Worm (Caenorhabditis elegans): Measurements from ENCODE around the gene C49F8.3.
A peak's percentile ranks its signal among the peaks of the same experiment; 100 is the strongest.

Gene C49F8.3

DNA sequence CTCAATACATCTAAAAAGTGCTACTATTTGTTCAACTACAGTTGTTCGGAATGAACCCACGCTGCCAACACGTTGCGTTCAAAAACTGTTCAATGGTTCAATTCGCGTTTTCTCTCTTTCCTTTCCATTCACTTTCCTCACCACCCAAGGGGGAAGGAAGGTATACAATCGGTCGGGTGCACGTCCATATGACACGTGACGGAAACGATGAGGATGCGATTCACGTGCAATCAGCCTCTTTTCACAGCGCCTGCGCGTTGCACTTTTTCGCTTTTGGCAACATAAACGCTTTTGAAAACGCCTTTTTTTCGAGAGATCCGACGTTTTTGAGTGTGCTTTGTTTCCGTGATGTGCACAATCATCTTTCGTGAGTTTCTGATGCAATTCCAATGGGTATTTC is 28.8 kb downstream of the C49F8.3 start (continued):
- TF ChIP-seq mxl-3 (GFP tag; optimal IDR thresholded peaks at IDR 0.05) (peak; percentile 100), nhr-25 (tag; optimal IDR thresholded peaks at IDR 0.05; ENCODE audit: borderline replicate concordance, insufficient read depth) (peak; percentile 80), vab-7 (GFP tag; IDR thresholded peaks at IDR 0.05) (no peak), lin-15B (tag; optimal IDR thresholded peaks at IDR 0.05) (no peak), hlh-30 (tag; optimal IDR thresholded peaks at IDR 0.05; ENCODE audit: insufficient read depth) (peak; percentile 98), unc-39 (tag; optimal IDR thresholded peaks at IDR 0.05) (no peak), dve-1 (tag; optimal IDR thresholded peaks at IDR 0.05; ENCODE audit: insufficient read depth) (peak; percentile 89), Y105C5A.15 (GFP tag; IDR thresholded peaks at IDR 0.05) (no peak), F10B5.3 (tag; optimal IDR thresholded peaks at IDR 0.05) (no peak), lin-1 (GFP tag; IDR thresholded peaks at IDR 0.05) (peak; percentile 76), rbr-2 (tag; optimal IDR thresholded peaks at IDR 0.05) (peak; percentile 49), mep-1 (tag; optimal IDR thresholded peaks at IDR 0.05) (peak; percentile 75), nhr-76 (tag; optimal IDR thresholded peaks at IDR 0.05) (no peak), Y48G9A.11 (GFP tag; IDR thresholded peaks at IDR 0.05) (no peak), Y75B8A.6 (GFP tag; IDR thresholded peaks at IDR 0.05) (no peak), hmg-1.1 (GFP tag; IDR thresholded peaks at IDR 0.05) (peak; percentile 49), egl-27 (tag; optimal IDR thresholded peaks at IDR 0.05) (peak; percentile 77), mes-2 (tag; optimal IDR thresholded peaks at IDR 0.05; ENCODE audit: poor library complexity, severe bottlenecking) (peak; percentile 23), tra-1 (GFP tag; IDR thresholded peaks at IDR 0.05) (peak; percentile 94), dmd-6 (GFP tag; IDR thresholded peaks at IDR 0.05) (peak; percentile 99), fkh-10 (GFP tag; optimal IDR thresholded peaks at IDR 0.05) (peak; percentile 65), daf-16 (GFP tag; optimal IDR thresholded peaks at IDR 0.05) (peak in 1 of 2 experiments; percentile 40), daf-16 (tag; optimal IDR thresholded peaks at IDR 0.05) (peak; percentile 58), dpl-1 (GFP tag; optimal IDR thresholded peaks at IDR 0.05) (peak; percentile 13), unc-62 (GFP tag; optimal IDR thresholded peaks at IDR 0.05 in 1 of 2) (peak in 1 of 2 experiments; percentile 98), unc-62 (tag; optimal IDR thresholded peaks at IDR 0.05) (no peak), nhr-28 (tag; optimal IDR thresholded peaks at IDR 0.05) (peak; percentile 91)

DNA sequence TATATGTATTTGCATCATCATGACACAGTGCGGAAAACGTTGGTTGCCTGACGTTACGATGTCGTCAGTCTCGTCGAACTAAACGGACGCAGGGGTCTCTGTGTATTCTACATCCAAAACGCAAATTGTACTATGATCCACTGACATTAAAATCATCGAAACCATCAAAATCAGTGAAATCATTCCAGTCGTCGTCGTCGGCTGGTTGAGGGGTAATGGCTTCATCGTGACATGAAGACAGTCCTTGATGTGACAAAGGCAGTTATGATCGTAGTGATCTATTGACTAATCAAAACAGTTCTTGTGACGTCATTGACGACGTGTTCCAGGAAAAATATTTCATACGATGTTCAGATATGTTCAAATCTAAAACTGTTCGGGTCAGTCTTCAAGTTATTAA is 29.7 kb downstream of the C49F8.3 start:
- TF ChIP-seq mxl-3 (GFP tag; optimal IDR thresholded peaks at IDR 0.05) = peak; percentile 45
- TF ChIP-seq hlh-30 (tag; optimal IDR thresholded peaks at IDR 0.05; ENCODE audit: insufficient read depth) = peak; percentile 54
- TF ChIP-seq mdl-1 (tag; optimal IDR thresholded peaks at IDR 0.05) = peak in 1 of 2 experiments; percentile 48
- TF ChIP-seq nhr-48 (tag; optimal IDR thresholded peaks at IDR 0.05) = peak; percentile 32
- TF ChIP-seq nhr-10 (tag; optimal IDR thresholded peaks at IDR 0.05) = no peak
- peak; percentile 60 for TF ChIP-seq nhr-28 (tag; optimal IDR thresholded peaks at IDR 0.05)
- peak; percentile 12 for TF ChIP-seq hlh-11 (tag; optimal IDR thresholded peaks at IDR 0.05)
- no peak for TF ChIP-seq lsy-2 (tag; optimal IDR thresholded peaks at IDR 0.05)
- no peak for TF ChIP-seq fos-1 (tag; optimal IDR thresholded peaks at IDR 0.05)
- TF ChIP-seq nhr-11 (tag; optimal IDR thresholded peaks at IDR 0.05) = no peak

DNA sequence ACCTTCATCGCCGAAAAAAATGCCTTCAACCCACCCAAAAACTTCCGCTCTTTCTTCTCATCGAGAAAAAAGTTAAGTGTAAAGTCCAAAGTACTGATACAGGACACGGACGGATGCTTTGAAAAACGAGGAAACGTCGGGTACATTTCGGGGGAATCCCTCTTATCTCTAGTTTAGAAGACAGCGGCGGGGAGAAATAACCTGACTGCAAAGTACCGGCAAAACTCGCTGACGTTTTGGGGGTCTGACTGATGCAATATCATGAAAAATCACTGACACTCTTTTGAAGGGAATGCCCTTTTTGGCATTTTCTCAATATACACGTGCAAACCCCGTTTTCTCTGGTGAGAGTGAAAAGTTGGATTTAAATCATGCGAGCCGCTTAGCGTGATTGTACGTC is 30.9 kb downstream of the C49F8.3 start:
- TF ChIP-seq gei-8 (GFP tag; optimal IDR thresholded peaks at IDR 0.05) (peak; percentile 94), mes-2 (tag; optimal IDR thresholded peaks at IDR 0.05; ENCODE audit: poor library complexity, severe bottlenecking) (peak; percentile 46), dpl-1 (GFP tag; optimal IDR thresholded peaks at IDR 0.05) (no peak), mdl-1 (tag; optimal IDR thresholded peaks at IDR 0.05) (peak; percentile 89 to 92), nhr-77 (tag; optimal IDR thresholded peaks at IDR 0.05) (peak; percentile 75), nhr-48 (tag; optimal IDR thresholded peaks at IDR 0.05) (peak; percentile 98), saeg-2 (GFP tag; IDR thresholded peaks at IDR 0.05) (0 out of 2 replicates have a peak, but pooled peaks have one; percentile 51), madf-5 (GFP tag; IDR thresholded peaks at IDR 0.05) (no peak), mdt-29 (GFP tag; IDR thresholded peaks at IDR 0.05) (0 out of 2 replicates have a peak, but pooled peaks have one; percentile 60), nhr-42 (GFP tag; IDR thresholded peaks at IDR 0.05) (no peak), daf-16 (GFP tag; optimal IDR thresholded peaks at IDR 0.05) (no peak), daf-16 (tag; optimal IDR thresholded peaks at IDR 0.05) (peak; percentile 35), dmd-6 (GFP tag; IDR thresholded peaks at IDR 0.05) (peak; percentile 98), nhr-11 (tag; optimal IDR thresholded peaks at IDR 0.05) (peak; percentile 70), F49E8.2 (tag; optimal IDR thresholded peaks at IDR 0.05; ENCODE audit: borderline replicate concordance) (no peak), snpc-4 (tag; optimal IDR thresholded peaks at IDR 0.05) (no peak), Y48G9A.11 (GFP tag; IDR thresholded peaks at IDR 0.05) (no peak), lsy-2 (tag; optimal IDR thresholded peaks at IDR 0.05) (peak; percentile 60 to 71), nhr-28 (tag; optimal IDR thresholded peaks at IDR 0.05) (peak; percentile 92), T26A8.4 (GFP tag; IDR thresholded peaks at IDR 0.05) (0 out of 2 replicates have a peak, but pooled peaks have one; percentile 40), nhr-25 (tag; optimal IDR thresholded peaks at IDR 0.05; ENCODE audit: borderline replicate concordance, insufficient read depth) (peak; percentile 83), duxl-1 (tag; optimal IDR thresholded peaks at IDR 0.05; ENCODE audit: poor library complexity) (no peak), ces-1 (GFP tag; optimal IDR thresholded peaks at IDR 0.05) (no peak), zfp-3 (GFP tag; conservative IDR thresholded peaks at IDR 0.05) (0 out of 2 replicates have a peak, but pooled peaks have one; percentile 32)

All from whole organism, L4 larva.